Fruit fly (Drosophila melanogaster): ENCODE measurements around the gene CG31522.
A peak's percentile ranks its signal among the peaks of the same experiment; 100 is the strongest.

CG31522 gene

dm6 chr3R:4457625-4458024, 5.1 kb downstream of the CG31522 start:
- TF ChIP-seq Eip78C (GFP tag), result no peak
- peak; percentile 63 for TF ChIP-seq fkh (GFP tag; optimal IDR thresholded peaks at IDR 0.05)
- TF ChIP-seq Sox15 (GFP tag; optimal IDR thresholded peaks at IDR 0.05), result no peak

dm6 chr3R:4453213-4453956, 9.3 kb downstream of the CG31522 start:
- TF ChIP-seq Hr38 (GFP tag; optimal IDR thresholded peaks at IDR 0.05) (no peak), CG34406 (GFP tag; optimal IDR thresholded peaks at IDR 0.05) (no peak), Hr39 (GFP tag; optimal IDR thresholded peaks at IDR 0.05) (no peak), Lpt (GFP tag; optimal IDR thresholded peaks at IDR 0.05) (peak; percentile 16), Sox102F (GFP tag; optimal IDR thresholded peaks at IDR 0.05) (peak; percentile 41), Eip75B (GFP tag; optimal IDR thresholded peaks at IDR 0.05) (peak; percentile 8), lz (GFP tag; optimal IDR thresholded peaks at IDR 0.05) (no peak), cyc (GFP tag; optimal IDR thresholded peaks at IDR 0.05) (no peak), CG3919 (GFP tag; optimal IDR thresholded peaks at IDR 0.05) (peak; percentile 30), CG9139 (GFP tag; optimal IDR thresholded peaks at IDR 0.05) (no peak), Met (GFP tag; optimal IDR thresholded peaks at IDR 0.05) (peak; percentile 1), Sox14 (GFP tag; optimal IDR thresholded peaks at IDR 0.05) (peak; percentile 37), topi (GFP tag; optimal IDR thresholded peaks at IDR 0.05) (no peak), CG10631 (GFP tag; optimal IDR thresholded peaks at IDR 0.05) (no peak), Blimp-1 (GFP tag; optimal IDR thresholded peaks at IDR 0.05) (peak; percentile 7), achi (GFP tag; optimal IDR thresholded peaks at IDR 0.05) (no peak), CG3032 (tag; optimal IDR thresholded peaks at IDR 0.05) (no peak), CG8119 (GFP tag; IDR thresholded peaks at IDR 0.05) (peak; percentile 60; the same call in 1 of the 3 replicates), CG6163 (GFP tag; IDR thresholded peaks at IDR 0.05) (peak; percentile 63; the same call in 2 of the 3 replicates), ss (GFP tag; optimal IDR thresholded peaks at IDR 0.05) (peak; percentile 48 to 62), esn (GFP tag; optimal IDR thresholded peaks at IDR 0.05) (peak; percentile 15), CG31627 (GFP tag; optimal IDR thresholded peaks at IDR 0.05) (no peak), Eip93F (GFP tag; optimal IDR thresholded peaks at IDR 0.05) (no peak), CG15336 (GFP tag; IDR thresholded peaks at IDR 0.05) (peak; percentile 48; the same call in 1 of the 2 replicates), CG8319 (GFP tag; optimal IDR thresholded peaks at IDR 0.05) (no peak), CG6792 (GFP tag; optimal IDR thresholded peaks at IDR 0.05) (peak; percentile 14), dac (GFP tag; optimal IDR thresholded peaks at IDR 0.05) (no peak), CG32006 (GFP tag; optimal IDR thresholded peaks at IDR 0.05) (no peak), salr (GFP tag; optimal IDR thresholded peaks at IDR 0.05) (no peak), Smox (GFP tag; optimal IDR thresholded peaks at IDR 0.05) (no peak), CG11902 (GFP tag; optimal IDR thresholded peaks at IDR 0.05) (no peak), spab (GFP tag; optimal IDR thresholded peaks at IDR 0.05) (no peak), fkh (GFP tag; optimal IDR thresholded peaks at IDR 0.05) (peak; percentile 54), acj6 (GFP tag; optimal IDR thresholded peaks at IDR 0.05) (no peak), CG11762 (GFP tag; optimal IDR thresholded peaks at IDR 0.05; ENCODE audit: insufficient read depth) (no peak), OdsH (GFP tag; optimal IDR thresholded peaks at IDR 0.05) (no peak), CG10669 (GFP tag; optimal IDR thresholded peaks at IDR 0.05) (no peak), CG6276 (GFP tag; optimal IDR thresholded peaks at IDR 0.05) (no peak), vri (GFP tag; optimal IDR thresholded peaks at IDR 0.05) (peak; percentile 99), fd59A (GFP tag; optimal IDR thresholded peaks at IDR 0.05) (no peak), CG8632 (GFP tag; optimal IDR thresholded peaks at IDR 0.05) (no peak), net (GFP tag; optimal IDR thresholded peaks at IDR 0.05) (peak; percentile 27), CG1621 (tag; optimal IDR thresholded peaks at IDR 0.05) (peak; percentile 67), CG7368 (GFP tag; optimal IDR thresholded peaks at IDR 0.05) (no peak), Gug (GFP tag; IDR thresholded peaks at IDR 0.05) (no peak), Hr4 (GFP tag; optimal IDR thresholded peaks at IDR 0.05) (no peak), svp (GFP tag) (peak; percentile 73)
